Fruit fly (Drosophila melanogaster) whole organism, embryonic: Measurements from ENCODE around the gene CG13385.

Source experiments
- CG10147 ChIP-seq: fragments of 200-800 bp; sonication (Bioruptor generic); optimal IDR thresholded peaks from 2 replicates; lab custom pipeline; 2019; ENCODE audit warnings: missing biosample characterization, mild to moderate bottlenecking, missing genetic modification characterization, moderate library complexity
- CG10979 ChIP-seq: fragments of 200-800 bp; sonication (Bioruptor generic); optimal IDR thresholded peaks from 2 replicates; lab custom pipeline; 2018; ENCODE audit warnings: missing biosample characterization, mild to moderate bottlenecking, missing genetic modification characterization, moderate library complexity
- CG12104 ChIP-seq: fragments of 200-800 bp; sonication (Bioruptor generic); optimal IDR thresholded peaks from 3 replicates; lab custom pipeline; 2016; ENCODE audit warnings: missing biosample characterization, missing genetic modification characterization
- CG12659 ChIP-seq: fragments of 200-800 bp; sonication (Bioruptor generic); optimal IDR thresholded peaks from 3 replicates; lab custom pipeline; 2017; ENCODE audit warnings: mild to moderate bottlenecking, missing biosample characterization, missing genetic modification reagents, missing genetic modification characterization
- CG13424 ChIP-seq: fragments of 200-800 bp; sonication (Bioruptor generic); optimal IDR thresholded peaks from 2 replicates; lab custom pipeline; 2019; ENCODE audit warnings: missing biosample characterization, mild to moderate bottlenecking, missing genetic modification characterization, moderate library complexity
- CG14710 ChIP-seq: fragments of 200-800 bp; sonication (Bioruptor generic); optimal IDR thresholded peaks from 3 replicates; lab custom pipeline; 2019; ENCODE audit warnings: missing biosample characterization, mild to moderate bottlenecking, missing genetic modification characterization, moderate library complexity
- CG1603 ChIP-seq: fragments of 200-800 bp; sonication (Bioruptor generic); optimal IDR thresholded peaks from 2 replicates; lab custom pipeline; 2019; ENCODE audit warnings: missing biosample characterization, mild to moderate bottlenecking, missing genetic modification characterization, moderate library complexity
- CG16815 ChIP-seq: fragments of 200-800 bp; sonication (Bioruptor generic); optimal IDR thresholded peaks from 3 replicates; lab custom pipeline; 2017; ENCODE audit warnings: missing biosample characterization, mild to moderate bottlenecking, missing genetic modification characterization
- CG17359 ChIP-seq: fragments of 200-800 bp; sonication (Bioruptor generic); optimal IDR thresholded peaks from 3 replicates; lab custom pipeline; 2018; ENCODE audit warnings: missing biosample characterization, mild to moderate bottlenecking, missing genetic modification characterization, moderate library complexity
- CG17568 ChIP-seq: fragments of 200-800 bp; sonication (Bioruptor generic); optimal IDR thresholded peaks from 2 replicates; lab custom pipeline; 2018; ENCODE audit warnings: missing biosample characterization, mild to moderate bottlenecking, missing genetic modification characterization, moderate library complexity
- CG2199 ChIP-seq: fragments of 200-800 bp; sonication (Bioruptor generic); IDR thresholded peaks from 3 replicates; pipeline ENCODE4 v1.3.6; 2022; ENCODE audit warnings: missing biosample characterization, missing genetic modification characterization
- CG31224 ChIP-seq: fragments of 200-800 bp; sonication (Bioruptor generic); IDR thresholded peaks from 2 replicates; pipeline ENCODE4 v1.3.6; 2022; ENCODE audit warnings: missing biosample characterization, missing genetic modification characterization
- CG32532 ChIP-seq: fragments of 200-800 bp; sonication (Bioruptor generic); IDR thresholded peaks from 2 replicates; pipeline ENCODE4 v1.3.6; 2022; ENCODE audit warnings: missing biosample characterization, missing genetic modification characterization
- CG4424 ChIP-seq: fragments of 200-800 bp; sonication (Bioruptor generic); optimal IDR thresholded peaks from 3 replicates; lab custom pipeline; 2016; ENCODE audit warnings: missing biosample characterization, missing genetic modification characterization
- CG7987 ChIP-seq: fragments of 200-800 bp; sonication (Bioruptor generic); optimal IDR thresholded peaks from 2 replicates; lab custom pipeline; 2018; ENCODE audit warnings: missing biosample characterization, mild to moderate bottlenecking, missing genetic modification characterization, moderate library complexity
- CG9727 ChIP-seq: fragments of 200-800 bp; sonication (Bioruptor generic); optimal IDR thresholded peaks from 3 replicates; lab custom pipeline; 2017; ENCODE audit warnings: missing biosample characterization, mild to moderate bottlenecking, missing genetic modification characterization
- D ChIP-seq, 2 experiments: fragments of 200-800 bp in 1 of 2; fragments of >200 bp in 1 of 2; sonication (Bioruptor generic) in 1 of 2; optimal IDR thresholded peaks; 2 replicates in 1 of 2; 3 replicates in 1 of 2; lab custom pipeline; 2017; ENCODE audit warnings: mild to moderate bottlenecking in 1 of 2, missing biosample characterization in 1 of 2, missing genetic modification characterization in 1 of 2, missing genetic modification reagents in 1 of 2
- Dad ChIP-seq: fragments of 200-800 bp; sonication (Bioruptor generic); optimal IDR thresholded peaks from 3 replicates; lab custom pipeline; 2016; ENCODE audit warnings: missing biosample characterization, missing genetic modification characterization
- Ets65A ChIP-seq: fragments of 200-800 bp; sonication (Bioruptor generic); peaks from one replicate; lab custom pipeline; 2016; ENCODE audit warnings: missing biosample characterization, missing genetic modification characterization
- Ets97D ChIP-seq: fragments of 200-800 bp; sonication (Bioruptor generic); optimal IDR thresholded peaks from 3 replicates; lab custom pipeline; 2016; ENCODE audit warnings: missing biosample characterization, missing genetic modification characterization
- Fer2 ChIP-seq: fragments of 200-800 bp; sonication (Bioruptor generic); optimal IDR thresholded peaks from 2 replicates; lab custom pipeline; 2018; ENCODE audit warnings: missing biosample characterization, mild to moderate bottlenecking, missing genetic modification characterization, moderate library complexity
- Fer3 ChIP-seq: fragments of 200-800 bp; sonication (Bioruptor generic); optimal IDR thresholded peaks from 2 replicates; lab custom pipeline; 2018; ENCODE audit warnings: missing biosample characterization, mild to moderate bottlenecking, missing genetic modification characterization, moderate library complexity
- Hmx ChIP-seq: fragments of 200-800 bp; sonication (Bioruptor generic); optimal IDR thresholded peaks from 2 replicates; lab custom pipeline; 2016; ENCODE audit warnings: missing biosample characterization, missing genetic modification characterization
- Hr51 ChIP-seq, 2 experiments: fragments of 200-800 bp; sonication (Bioruptor generic); optimal IDR thresholded peaks; 2 replicates in 1 of 2; 3 replicates in 1 of 2; lab custom pipeline; 2016 to 2018; ENCODE audit warnings: missing biosample characterization in 2 of 2, missing genetic modification characterization in 2 of 2, mild to moderate bottlenecking in 1 of 2, moderate library complexity in 1 of 2
- Med ChIP-seq: fragments of 200-800 bp; sonication (Bioruptor generic); peaks from one replicate; lab custom pipeline; 2016; ENCODE audit warnings: missing biosample characterization, missing genetic modification characterization, mild to moderate bottlenecking, inconsistent platforms, moderate library complexity
- ara ChIP-seq: fragments of 200-800 bp; sonication (Bioruptor generic); IDR thresholded peaks from 2 replicates; pipeline ENCODE4 v1.3.6; 2022; ENCODE audit warnings: missing biosample characterization, missing genetic modification characterization
- br ChIP-seq: fragments of >200 bp; optimal IDR thresholded peaks from 2 replicates; lab custom pipeline; 2017
- dmrt99B ChIP-seq: fragments of 200-800 bp; sonication (Bioruptor generic); optimal IDR thresholded peaks from 2 replicates; lab custom pipeline; 2018; ENCODE audit warnings: missing biosample characterization, mild to moderate bottlenecking, missing genetic modification characterization, moderate library complexity
- ems ChIP-seq: fragments of 200-800 bp; sonication (Bioruptor generic); optimal IDR thresholded peaks from 3 replicates; lab custom pipeline; 2016; ENCODE audit warnings: missing biosample characterization, missing genetic modification characterization
- fd64A ChIP-seq: fragments of 200-800 bp; sonication (Bioruptor generic); optimal IDR thresholded peaks from 3 replicates; lab custom pipeline; 2018; ENCODE audit warnings: missing biosample characterization, mild to moderate bottlenecking, missing genetic modification characterization
- gce ChIP-seq: fragments of 200-800 bp; sonication (Bioruptor generic); IDR thresholded peaks from 3 replicates; pipeline ENCODE4 v1.3.6; 2022; ENCODE audit warnings: missing biosample characterization, missing genetic modification characterization
- gem ChIP-seq: fragments of 200-800 bp; sonication (Bioruptor generic); optimal IDR thresholded peaks from 2 replicates; lab custom pipeline; 2019; ENCODE audit warnings: missing biosample characterization, mild to moderate bottlenecking, missing genetic modification characterization, moderate library complexity
- h ChIP-seq: fragments of >200 bp; optimal IDR thresholded peaks from 2 replicates; lab custom pipeline; 2017
- hbn ChIP-seq: fragments of 200-800 bp; sonication (Bioruptor generic); IDR thresholded peaks from 2 replicates; pipeline ENCODE4 v1.3.6; 2022; ENCODE audit warnings: missing biosample characterization, missing genetic modification characterization; ENCODE audit not compliant: partially characterized antibody
- kay ChIP-seq: fragments of 200-800 bp; sonication (Bioruptor generic); optimal IDR thresholded peaks from 2 replicates; lab custom pipeline; 2016; ENCODE audit warnings: missing biosample characterization, missing genetic modification characterization
- kni ChIP-seq: fragments of 200-800 bp; sonication (Bioruptor generic); optimal IDR thresholded peaks from 3 replicates; lab custom pipeline; 2017; ENCODE audit warnings: mild to moderate bottlenecking, missing biosample characterization, missing genetic modification reagents, missing genetic modification characterization
- lab ChIP-seq: fragments of 200-800 bp; sonication (Bioruptor generic); optimal IDR thresholded peaks from 3 replicates; lab custom pipeline; 2017; ENCODE audit warnings: missing biosample characterization, missing genetic modification characterization, mild to moderate bottlenecking, moderate library complexity, missing genetic modification reagents
- maf-S ChIP-seq: fragments of 200-800 bp; sonication (Bioruptor generic); optimal IDR thresholded peaks from 2 replicates; lab custom pipeline; 2016; ENCODE audit warnings: missing biosample characterization, missing genetic modification characterization
- nerfin-2 ChIP-seq: fragments of 200-800 bp; sonication (Bioruptor generic); IDR thresholded peaks from 2 replicates; pipeline ENCODE4 v1.3.6; 2022; ENCODE audit warnings: missing biosample characterization, missing genetic modification characterization; ENCODE audit not compliant: partially characterized antibody
- nmo ChIP-seq: fragments of 200-800 bp; sonication (Bioruptor generic); optimal IDR thresholded peaks from 2 replicates; lab custom pipeline; 2018; ENCODE audit warnings: missing biosample characterization, mild to moderate bottlenecking, missing genetic modification characterization, moderate library complexity
- org-1 ChIP-seq: fragments of 200-800 bp; sonication (Bioruptor generic); optimal IDR thresholded peaks from 2 replicates; lab custom pipeline; 2017; ENCODE audit warnings: missing biosample characterization, missing genetic modification characterization
- pho ChIP-seq: fragments of 200-800 bp; sonication (Bioruptor generic); optimal IDR thresholded peaks from 2 replicates; lab custom pipeline; 2016; ENCODE audit warnings: missing biosample characterization, missing genetic modification characterization
- phol ChIP-seq: fragments of 200-800 bp; sonication (Bioruptor generic); optimal IDR thresholded peaks from 3 replicates; lab custom pipeline; 2018; ENCODE audit warnings: missing biosample characterization, mild to moderate bottlenecking, missing genetic modification characterization, moderate library complexity
- ro ChIP-seq: fragments of 200-800 bp; sonication (Bioruptor generic); IDR thresholded peaks from 2 replicates; pipeline ENCODE4 v1.3.6; 2022; ENCODE audit warnings: missing biosample characterization, missing genetic modification characterization
- row ChIP-seq: fragments of 200-800 bp; sonication (Bioruptor generic); IDR thresholded peaks from 3 replicates; pipeline ENCODE4 v1.3.6; 2022; ENCODE audit warnings: missing biosample characterization, missing genetic modification characterization
- sens ChIP-seq: fragments of 200-800 bp; sonication (Bioruptor generic); peaks from one replicate; lab custom pipeline; 2016; ENCODE audit warnings: missing biosample characterization, missing genetic modification characterization
- sisA ChIP-seq: fragments of 200-800 bp; sonication (Bioruptor generic); IDR thresholded peaks from 2 replicates; pipeline ENCODE4 v1.3.6; 2022; ENCODE audit warnings: missing biosample characterization, missing genetic modification characterization
- tx ChIP-seq: fragments of 200-800 bp; sonication (Bioruptor generic); optimal IDR thresholded peaks from 2 replicates; lab custom pipeline; 2016; ENCODE audit warnings: missing biosample characterization, missing genetic modification characterization
- zfh2 ChIP-seq: fragments of 200-800 bp; sonication (Bioruptor generic); optimal IDR thresholded peaks from 2 replicates; lab custom pipeline; 2016; ENCODE audit warnings: missing biosample characterization, missing genetic modification characterization

CG13385 gene

dm6 chr2L:8361204-8361952, 35.1 kb upstream of the CG13385 start:
- no peak for TF ChIP-seq gce (GFP tag; lab: Robert Waterston, UW)
- TF ChIP-seq hbn (GFP tag; lab: Robert Waterston, UW), result no peak
- peak; percentile 28; the same call in 1 of the 2 replicates for TF ChIP-seq CG32532 (GFP tag; lab: Robert Waterston, UW)
- peak; percentile 7 for TF ChIP-seq CG14710
- peak; percentile 16 for TF ChIP-seq Fer3 (tag; lab: Kevin White, UChicago)
- peak; percentile 19 for TF ChIP-seq Ets97D (GFP tag; lab: Kevin White, UChicago)
- peak; percentile 38; the same call in 1 of the 3 replicates for TF ChIP-seq CG2199 (GFP tag; lab: Robert Waterston, UW)
- peak; percentile 27 for TF ChIP-seq zfh2 (GFP tag; lab: Kevin White, UChicago)
- peak; percentile 9 for TF ChIP-seq Ets65A (GFP tag; lab: Kevin White, UChicago)
- TF ChIP-seq org-1, result peak; percentile 6
- TF ChIP-seq tx (GFP tag; lab: Kevin White, UChicago), result no peak
- TF ChIP-seq row (GFP tag; lab: Robert Waterston, UW), result peak; percentile 41; the same call in 2 of the 3 replicates
- TF ChIP-seq CG17359 (tag; lab: Kevin White, UChicago), result no peak
- no peak for TF ChIP-seq maf-S (GFP tag; lab: Kevin White, UChicago)
- no peak for TF ChIP-seq nerfin-2 (GFP tag; lab: Robert Waterston, UW)
- peak; percentile 19 for TF ChIP-seq Hmx (GFP tag; lab: Kevin White, UChicago)
- TF ChIP-seq CG1603 (tag; lab: Kevin White, UChicago), result no peak
- TF ChIP-seq phol, result peak; percentile 40
- TF ChIP-seq Dad (GFP tag; lab: Kevin White, UChicago), result no peak
- TF ChIP-seq CG9727, result peak; percentile 45
- no peak for TF ChIP-seq br
- no peak for TF ChIP-seq ems
- TF ChIP-seq dmrt99B (tag; lab: Kevin White, UChicago), result peak; percentile 55
- peak in 1 of 2 experiments; percentile 7 for TF ChIP-seq Hr51 (GFP tag; optimal IDR thresholded peaks at IDR 0.05; lab: Kevin White, UChicago)
- no peak for TF ChIP-seq ara (GFP tag; lab: Robert Waterston, UW)
- peak; percentile 3 for TF ChIP-seq CG17568 (GFP tag; lab: Kevin White, UChicago)
- TF ChIP-seq ro, result no peak
- TF ChIP-seq D (optimal IDR thresholded peaks at IDR 0.05; lab: Kevin White, UChicago), result no peak
- peak; percentile 46 for TF ChIP-seq D (GFP tag; optimal IDR thresholded peaks at IDR 0.05; lab: Kevin White, UChicago)
- TF ChIP-seq CG12104 (GFP tag; lab: Kevin White, UChicago), result no peak
- TF ChIP-seq pho (GFP tag; lab: Kevin White, UChicago), result peak; percentile 15
- TF ChIP-seq h (lab: Kevin White, UChicago), result no peak
- TF ChIP-seq gem (tag; lab: Kevin White, UChicago), result peak; percentile 55
- peak; percentile 82 for TF ChIP-seq sens (GFP tag; lab: Kevin White, UChicago)
- peak; percentile 35 for TF ChIP-seq CG10979 (tag; lab: Kevin White, UChicago)
- TF ChIP-seq kay (GFP tag; lab: Kevin White, UChicago), result no peak
- TF ChIP-seq CG10147 (GFP tag; lab: Kevin White, UChicago), result no peak
- TF ChIP-seq Fer2 (tag; lab: Kevin White, UChicago), result no peak
- TF ChIP-seq fd64A (GFP tag; lab: Kevin White, UChicago), result peak; percentile 62
- TF ChIP-seq CG31224 (GFP tag; lab: Robert Waterston, UW), result peak; percentile 46; the same call in 1 of the 2 replicates
- TF ChIP-seq Med (GFP tag; lab: Kevin White, UChicago), result peak; percentile 77
- peak; percentile 20 for TF ChIP-seq CG16815 (GFP tag; lab: Kevin White, UChicago)
- peak; percentile 46 for TF ChIP-seq nmo (GFP tag; lab: Kevin White, UChicago)
- peak; percentile 46 for TF ChIP-seq kni
- TF ChIP-seq CG4424, result peak; percentile 14
- peak; percentile 2 for TF ChIP-seq CG7987 (GFP tag; lab: Kevin White, UChicago)
- peak; percentile 16 for TF ChIP-seq CG13424 (tag; lab: Kevin White, UChicago)
- peak; percentile 20 for TF ChIP-seq CG12659 (GFP tag; lab: Kevin White, UChicago)
- peak; percentile 49 for TF ChIP-seq lab (GFP tag; lab: Kevin White, UChicago)
- TF ChIP-seq sisA (GFP tag; lab: Robert Waterston, UW), result peak; percentile 44; the same call in 1 of the 2 replicates
